Worm (Caenorhabditis elegans) whole organism, mixed stage, embryonic: Measurements from ENCODE around the gene mam-3.

Source experiments
- bed-3 ChIP-seq: fragments of 200-800 bp; sonication (Bioruptor generic); optimal IDR thresholded peaks from 3 replicates; lab custom pipeline; 2018; ENCODE audit warnings: mild to moderate bottlenecking, missing genetic modification characterization, moderate library complexity, missing compliant biosample characterization
- blmp-1 ChIP-seq: fragments of 150-350 bp; optimal IDR thresholded peaks from 2 replicates; lab custom pipeline; 2014; ENCODE audit warnings: missing biosample characterization, missing genetic modification characterization
- ceh-39 ChIP-seq: fragments of 150-350 bp; optimal IDR thresholded peaks from 2 replicates; lab custom pipeline; 2014; ENCODE audit warnings: missing biosample characterization, missing genetic modification characterization
- ceh-43 ChIP-seq: fragments of 200-800 bp; sonication (Bioruptor generic); optimal IDR thresholded peaks from 2 replicates; lab custom pipeline; 2018; ENCODE audit warnings: mild to moderate bottlenecking, missing genetic modification characterization, moderate library complexity, missing compliant biosample characterization
- ces-1 ChIP-seq: fragments of 150-350 bp; optimal IDR thresholded peaks from 2 replicates; lab custom pipeline; 2014; ENCODE audit warnings: missing biosample characterization, missing genetic modification reagents, missing genetic modification characterization
- cnd-1 ChIP-seq: fragments of 200-800 bp; sonication (Bioruptor generic); optimal IDR thresholded peaks from 2 replicates; lab custom pipeline; 2018; ENCODE audit warnings: mild to moderate bottlenecking, missing genetic modification characterization, missing compliant biosample characterization
- elt-1 ChIP-seq: sonication (generic microtip); optimal IDR thresholded peaks from 2 replicates; lab custom pipeline; 2017; ENCODE audit warnings: missing genetic modification characterization, mild to moderate bottlenecking, missing compliant biosample characterization, antibody characterized with exemption, moderate library complexity, borderline replicate concordance; ENCODE audit not compliant: insufficient read depth
- elt-3 ChIP-seq: fragments of 150-350 bp; optimal IDR thresholded peaks from 2 replicates; lab custom pipeline; 2014; ENCODE audit warnings: missing biosample characterization, missing genetic modification characterization
- flh-1 ChIP-seq: fragments of 200-800 bp; sonication (Bioruptor generic); optimal IDR thresholded peaks from 2 replicates; lab custom pipeline; 2018; ENCODE audit warnings: mild to moderate bottlenecking, missing genetic modification characterization, moderate library complexity, missing compliant biosample characterization
- hlh-1 ChIP-seq: fragments of 150-350 bp; optimal IDR thresholded peaks from 2 replicates; lab custom pipeline; 2014; ENCODE audit warnings: missing biosample characterization, missing genetic modification reagents, missing genetic modification characterization
- lin-13 ChIP-seq: fragments of 150-350 bp; optimal IDR thresholded peaks from 2 replicates; lab custom pipeline; 2014; ENCODE audit warnings: missing biosample characterization, missing genetic modification characterization
- lin-32 ChIP-seq: fragments of 200-800 bp; sonication (Bioruptor generic); optimal IDR thresholded peaks from 2 replicates; lab custom pipeline; 2018; ENCODE audit warnings: mild to moderate bottlenecking, missing genetic modification characterization, missing compliant biosample characterization
- lsy-2 ChIP-seq: fragments of 150-350 bp; optimal IDR thresholded peaks from 2 replicates; lab custom pipeline; 2014; ENCODE audit warnings: missing biosample characterization, missing genetic modification characterization
- mab-5 ChIP-seq: fragments of 150-350 bp; optimal IDR thresholded peaks from 2 replicates; lab custom pipeline; 2014; ENCODE audit warnings: missing biosample characterization, missing genetic modification characterization
- mep-1 ChIP-seq: fragments of 150-350 bp; optimal IDR thresholded peaks from 2 replicates; lab custom pipeline; 2017; ENCODE audit warnings: missing biosample characterization, missing genetic modification reagents, missing genetic modification characterization, inconsistent platforms
- mls-2 ChIP-seq: sonication (generic microtip); optimal IDR thresholded peaks from 2 replicates; lab custom pipeline; 2016; ENCODE audit warnings: mild to moderate bottlenecking, missing genetic modification characterization, moderate library complexity, missing compliant biosample characterization
- nhr-12 ChIP-seq: fragments of 150-350 bp; optimal IDR thresholded peaks from 2 replicates; lab custom pipeline; 2014; ENCODE audit warnings: missing biosample characterization, missing genetic modification characterization
- nhr-2 ChIP-seq: fragments of 150-350 bp; optimal IDR thresholded peaks from 2 replicates; lab custom pipeline; 2014; ENCODE audit warnings: missing biosample characterization, missing genetic modification characterization
- nhr-237 ChIP-seq: fragments of 150-350 bp; optimal IDR thresholded peaks from 2 replicates; lab custom pipeline; 2014; ENCODE audit warnings: missing biosample characterization, missing genetic modification characterization
- nhr-76 ChIP-seq: sonication (generic microtip); optimal IDR thresholded peaks from 2 replicates; lab custom pipeline; 2017; ENCODE audit warnings: missing biosample characterization, missing genetic modification characterization
- pha-4 ChIP-seq: fragments of 150-350 bp; optimal IDR thresholded peaks from 2 replicates; lab custom pipeline; 2018; ENCODE audit warnings: missing biosample characterization, missing genetic modification reagents, missing genetic modification characterization
- snpc-4 ChIP-seq: fragments of 150-350 bp; optimal IDR thresholded peaks from 2 replicates; lab custom pipeline; 2014; ENCODE audit warnings: missing biosample characterization, missing genetic modification characterization
- sptf-1 ChIP-seq: sonication (generic microtip); optimal IDR thresholded peaks from 2 replicates; lab custom pipeline; 2017; ENCODE audit warnings: mild to moderate bottlenecking, missing genetic modification characterization, moderate library complexity, missing compliant biosample characterization
- unc-120 ChIP-seq: sonication (generic microtip); optimal IDR thresholded peaks from 2 replicates; lab custom pipeline; 2017; ENCODE audit warnings: missing genetic modification characterization, missing compliant biosample characterization; ENCODE audit not compliant: poor library complexity, severe bottlenecking
- unc-39 ChIP-seq: fragments of 150-350 bp; optimal IDR thresholded peaks from 2 replicates; lab custom pipeline; 2014; ENCODE audit warnings: missing biosample characterization, missing genetic modification characterization
- unc-62 ChIP-seq: fragments of 150-350 bp; optimal IDR thresholded peaks from 2 replicates; lab custom pipeline; 2014; ENCODE audit warnings: missing biosample characterization, missing genetic modification reagents, missing genetic modification characterization
- zip-8 ChIP-seq: fragments of 150-350 bp; optimal IDR thresholded peaks from 2 replicates; lab custom pipeline; 2014; ENCODE audit warnings: missing biosample characterization, missing genetic modification characterization
- ztf-11 ChIP-seq: fragments of 150-350 bp; optimal IDR thresholded peaks from 2 replicates; lab custom pipeline; 2014; ENCODE audit warnings: missing biosample characterization, missing genetic modification characterization

The mam-3 gene

DNA sequence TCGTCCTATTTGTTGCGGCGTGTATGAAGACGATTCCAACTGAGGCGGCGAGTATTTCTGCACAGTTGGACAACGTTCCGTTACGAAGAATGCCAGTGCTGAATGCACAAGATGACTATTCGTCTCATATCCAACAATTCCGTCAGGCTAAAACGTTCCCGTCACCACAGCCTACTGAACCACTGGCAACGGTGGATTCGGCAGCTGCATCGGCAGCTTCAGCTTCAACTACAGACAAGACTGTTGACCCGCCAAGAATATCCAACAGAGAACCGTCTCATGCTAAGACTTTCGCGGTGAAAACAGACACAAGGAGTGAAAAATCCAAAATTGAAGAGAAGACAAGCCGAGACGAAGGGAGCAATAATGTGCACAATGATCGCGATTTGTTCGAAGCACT lies 38.4 kb upstream of the mam-3 start:
- TF ChIP-seq hlh-1 (no peak), nhr-237 (no peak), mls-2 (tag; lab: Kevin White, UChicago) (no peak), ces-1 (GFP tag; lab: Kevin White, UChicago) (no peak), ceh-39 (tag; lab: Kevin White, UChicago) (no peak), sptf-1 (tag; lab: Kevin White, UChicago) (no peak), lsy-2 (no peak), nhr-76 (tag; lab: Kevin White, UChicago) (no peak), mep-1 (no peak), ceh-43 (GFP tag; lab: Kevin White, UChicago) (no peak), nhr-12 (tag; lab: Kevin White, UChicago) (no peak), flh-1 (GFP tag; lab: Kevin White, UChicago) (no peak), cnd-1 (tag; lab: Kevin White, UChicago) (no peak), elt-3 (tag; lab: Kevin White, UChicago) (no peak), blmp-1 (no peak)

DNA sequence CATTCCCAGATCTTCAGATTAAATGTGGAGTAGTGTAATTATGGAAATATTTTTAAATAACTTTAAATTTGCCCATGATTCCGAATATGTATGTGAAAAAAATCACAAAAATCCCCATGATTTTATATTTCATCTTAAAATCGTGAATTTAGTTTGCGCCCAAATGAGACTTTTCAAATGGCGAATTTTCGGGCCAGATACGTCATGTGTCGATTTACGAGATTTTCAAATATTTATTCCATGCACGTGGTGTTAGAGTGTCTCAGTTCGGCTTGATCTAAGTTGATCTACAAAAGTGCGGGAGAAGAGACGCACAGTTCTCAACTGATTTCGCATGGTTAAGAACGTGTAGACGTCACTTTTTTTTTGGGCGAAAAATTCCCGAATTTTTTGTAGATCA lies 37.3 kb upstream of the mam-3 start, which contains the start of gene Y38H8A.1:
Y38H8A.1 (plus strand) TSS at position 301 of the 400 bp plus-strand sequence.
- TF ChIP-seq elt-3 (tag; lab: Kevin White, UChicago) (no peak), flh-1 (GFP tag; lab: Kevin White, UChicago) (no peak), cnd-1 (tag; lab: Kevin White, UChicago) (no peak), snpc-4 (tag; lab: Kevin White, UChicago) (no peak), lin-13 (tag; lab: Kevin White, UChicago) (no peak), mab-5 (tag; lab: Kevin White, UChicago) (no peak), mls-2 (tag; lab: Kevin White, UChicago) (no peak), unc-120 (tag; lab: Kevin White, UChicago) (no peak), unc-62 (no peak), mep-1 (no peak), lin-32 (no peak), unc-39 (no peak), zip-8 (tag; lab: Kevin White, UChicago) (no peak), ceh-39 (tag; lab: Kevin White, UChicago) (no peak), nhr-2 (tag; lab: Kevin White, UChicago) (no peak), nhr-12 (tag; lab: Kevin White, UChicago) (no peak), ces-1 (GFP tag; lab: Kevin White, UChicago) (no peak)

DNA sequence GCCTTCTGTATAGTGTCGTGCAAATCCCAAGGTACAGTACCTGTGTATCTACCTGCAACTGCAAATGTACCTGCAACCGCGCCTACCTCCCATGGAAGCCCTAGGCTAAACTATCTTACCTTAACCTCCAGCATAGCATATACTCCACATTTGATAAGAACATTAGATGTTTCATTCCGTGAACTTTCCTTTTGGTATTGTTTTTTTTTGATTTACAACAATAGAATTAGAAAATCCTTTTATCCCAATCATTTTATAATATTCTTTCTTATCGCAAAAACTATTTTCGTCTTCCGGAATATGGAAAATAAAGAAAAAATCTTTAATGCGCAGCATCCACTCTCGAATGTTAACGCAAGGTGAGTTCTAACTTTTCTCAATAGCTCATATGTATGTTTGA lies 29.0 kb upstream of the mam-3 start, which contains the start of gene Y38H8A.2:
Y38H8A.2 (plus strand) TSS at position 301 of the 400 bp plus-strand sequence.
- TF ChIP-seq pha-4 (tag; lab: Kevin White, UChicago) (no peak), lin-32 (no peak), lin-13 (tag; lab: Kevin White, UChicago) (no peak), snpc-4 (tag; lab: Kevin White, UChicago) (no peak), elt-3 (tag; lab: Kevin White, UChicago) (no peak), unc-120 (tag; lab: Kevin White, UChicago) (no peak), zip-8 (tag; lab: Kevin White, UChicago) (no peak), lsy-2 (no peak), elt-1 (tag; lab: Kevin White, UChicago) (no peak), nhr-2 (tag; lab: Kevin White, UChicago) (no peak), ceh-39 (tag; lab: Kevin White, UChicago) (no peak), flh-1 (GFP tag; lab: Kevin White, UChicago) (no peak), blmp-1 (no peak), mls-2 (tag; lab: Kevin White, UChicago) (no peak), ztf-11 (tag; lab: Kevin White, UChicago) (no peak), mab-5 (tag; lab: Kevin White, UChicago) (no peak)

DNA sequence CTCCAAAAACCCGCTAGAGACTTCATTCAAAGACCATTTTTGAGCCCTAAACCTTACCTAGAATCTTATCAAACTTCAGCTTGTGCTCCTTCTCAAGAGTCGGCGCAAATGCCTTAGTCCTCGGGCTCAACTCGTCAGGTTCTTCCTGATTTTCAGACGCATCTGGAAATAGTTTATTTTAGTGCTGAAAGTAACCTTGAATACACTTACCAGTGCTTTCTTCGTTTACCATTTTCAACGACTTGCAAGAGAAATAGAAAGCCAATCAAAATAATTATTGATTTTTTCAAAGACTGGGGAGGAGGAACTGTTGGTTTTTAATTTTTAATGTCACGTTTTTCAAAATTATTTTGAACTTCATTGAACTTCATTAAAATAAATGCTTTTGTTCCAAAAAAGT lies 26.8 kb upstream of the mam-3 start, which contains the start of the genes ttbk-8.1 and Y38H8A.4:
ttbk-8.1 (plus strand) TSS at position 301 of the 400 bp plus-strand sequence.
Y38H8A.4 (minus strand) TSS at position 366 of the 400 bp plus-strand sequence.
- TF ChIP-seq nhr-237 (no peak), sptf-1 (tag; lab: Kevin White, UChicago) (no peak), lin-32 (no peak), mab-5 (tag; lab: Kevin White, UChicago) (no peak), nhr-12 (tag; lab: Kevin White, UChicago) (no peak), elt-3 (tag; lab: Kevin White, UChicago) (no peak), mep-1 (no peak), lin-13 (tag; lab: Kevin White, UChicago) (no peak), cnd-1 (tag; lab: Kevin White, UChicago) (no peak), ceh-43 (GFP tag; lab: Kevin White, UChicago) (no peak), bed-3 (GFP tag; lab: Kevin White, UChicago) (no peak)

DNA sequence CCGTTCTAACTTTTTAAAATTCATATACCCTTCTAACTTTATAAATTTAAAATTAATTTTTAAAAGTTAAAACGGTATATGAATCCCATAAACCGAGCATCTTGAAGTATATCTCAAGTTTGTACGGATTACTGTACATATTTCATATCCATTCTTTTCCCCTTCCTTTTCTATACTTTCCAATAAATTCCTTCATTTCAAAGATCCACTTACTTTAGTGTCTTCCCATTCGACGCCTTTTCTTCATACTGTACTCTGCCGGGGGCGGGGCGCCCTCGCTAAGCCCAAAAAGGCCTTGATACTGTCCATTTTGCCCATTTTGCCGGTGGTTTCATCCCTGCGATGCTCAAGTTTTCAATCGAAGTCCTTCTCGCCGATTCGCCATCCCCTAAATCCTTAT lies 20.6 kb upstream of the mam-3 start, which contains the start of gene fezf-1:
fezf-1 (plus strand) TSS at position 301 of the 400 bp plus-strand sequence.
- TF ChIP-seq ceh-39 (tag; lab: Kevin White, UChicago): no peak
